Fruit fly (Drosophila melanogaster) whole organism, adult: ENCODE data around the gene Mst36Fb.

ENCODE experiments used
- CG11617 ChIP-seq: fragments of 200-800 bp; sonication (Bioruptor generic); optimal IDR thresholded peaks from 2 replicates; lab custom pipeline; 2017; ENCODE audit warnings: mild to moderate bottlenecking, missing biosample characterization, missing genetic modification reagents, missing genetic modification characterization
- CG1620 ChIP-seq: fragments of 200-800 bp; sonication (Bioruptor generic); optimal IDR thresholded peaks from 2 replicates; lab custom pipeline; 2016; ENCODE audit warnings: missing biosample characterization, missing genetic modification characterization
- CG7101 ChIP-seq: fragments of 200-800 bp; sonication (Bioruptor generic); optimal IDR thresholded peaks from 2 replicates; lab custom pipeline; 2018; ENCODE audit warnings: missing biosample characterization, mild to moderate bottlenecking, missing genetic modification characterization, moderate library complexity
- Hr96 ChIP-seq: fragments of 200-800 bp; sonication (Bioruptor generic); optimal IDR thresholded peaks from 2 replicates; lab custom pipeline; 2016; ENCODE audit warnings: missing biosample characterization, missing genetic modification characterization
- tj ChIP-seq: fragments of 200-800 bp; sonication (Bioruptor generic); optimal IDR thresholded peaks from 3 replicates; lab custom pipeline; 2017; ENCODE audit warnings: missing biosample characterization, mild to moderate bottlenecking, missing genetic modification characterization, moderate library complexity

dm6 chr2L:18674994-18675393 is at the start of gene Mst36Fb:
- no peak for TF ChIP-seq Hr96 (GFP tag; lab: Kevin White, UChicago)
- TF ChIP-seq CG11617 (GFP tag; lab: Kevin White, UChicago): no peak
- no peak for TF ChIP-seq CG7101
- TF ChIP-seq CG1620: no peak
- no peak for TF ChIP-seq tj (GFP tag; lab: Kevin White, UChicago)
